Worm (Caenorhabditis elegans): ENCODE measurements around the gene klp-7.

klp-7 gene

ce11 chrIII:10820592-10821242, 15.0 kb downstream of the klp-7 start (continued):
- no peak for TF ChIP-seq ceh-44 (GFP tag; IDR thresholded peaks at IDR 0.05)
- no peak for TF ChIP-seq fkh-10 (GFP tag; optimal IDR thresholded peaks at IDR 0.05)
- TF ChIP-seq snpc-1.2 (GFP tag; IDR thresholded peaks at IDR 0.05) = no peak
- no peak for TF ChIP-seq Y105C5A.15 (GFP tag; IDR thresholded peaks at IDR 0.05)
- no peak for TF ChIP-seq cey-2 (tag; optimal IDR thresholded peaks at IDR 0.05; ENCODE audit: borderline replicate concordance, insufficient read depth)
- no peak for TF ChIP-seq ztf-11 (tag; optimal IDR thresholded peaks at IDR 0.05)
- no peak for TF ChIP-seq ceh-32 (tag; optimal IDR thresholded peaks at IDR 0.05; ENCODE audit: poor library complexity)
- no peak; the same call in 1 of the 2 replicates for TF ChIP-seq ceh-20 (GFP tag; IDR thresholded peaks at IDR 0.05)
- TF ChIP-seq unc-39 (tag; optimal IDR thresholded peaks at IDR 0.05) = no peak
- no peak for TF ChIP-seq dmd-9 (GFP tag; IDR thresholded peaks at IDR 0.05)
- no peak for TF ChIP-seq nhr-10 (tag; optimal IDR thresholded peaks at IDR 0.05)
- TF ChIP-seq mep-1 (tag; optimal IDR thresholded peaks at IDR 0.05) = no peak
- no peak for TF ChIP-seq tag-97 (GFP tag; IDR thresholded peaks at IDR 0.05)
- TF ChIP-seq set-16 (GFP tag; IDR thresholded peaks at IDR 0.05) = no peak
- no peak for TF ChIP-seq nhr-237 (tag; optimal IDR thresholded peaks at IDR 0.05)
- no peak for TF ChIP-seq D1046.2 (GFP tag; IDR thresholded peaks at IDR 0.05)
- TF ChIP-seq zip-2 (tag; optimal IDR thresholded peaks at IDR 0.05) = no peak
- TF ChIP-seq vab-7 (GFP tag; IDR thresholded peaks at IDR 0.05) = no peak
- TF ChIP-seq dve-1 (tag; optimal IDR thresholded peaks at IDR 0.05; ENCODE audit: insufficient read depth) = peak; percentile 40
- no peak for TF ChIP-seq F49E8.2 (tag; optimal IDR thresholded peaks at IDR 0.05; ENCODE audit: borderline replicate concordance)
- peak in 1 of 2 experiments; percentile 34 for TF ChIP-seq mdl-1 (tag; optimal IDR thresholded peaks at IDR 0.05)
- no peak for TF ChIP-seq R02D3.7 (tag; optimal IDR thresholded peaks at IDR 0.05)
- no peak for TF ChIP-seq lim-7 (GFP tag; IDR thresholded peaks at IDR 0.05)

- TF ChIP-seq ceh-82 (tag; optimal IDR thresholded peaks at IDR 0.05) (no peak), nhr-102 (tag; optimal IDR thresholded peaks at IDR 0.05) (peak; percentile 69), snpc-1.2 (GFP tag; IDR thresholded peaks at IDR 0.05) (no peak), nhr-28 (tag; optimal IDR thresholded peaks at IDR 0.05) (peak; percentile 69), unc-130 (GFP tag; optimal IDR thresholded peaks at IDR 0.05) (no peak), attf-4 (tag; optimal IDR thresholded peaks at IDR 0.05) (no peak), set-16 (GFP tag; IDR thresholded peaks at IDR 0.05) (no peak), nhr-11 (tag; optimal IDR thresholded peaks at IDR 0.05) (no peak), nhr-48 (tag; optimal IDR thresholded peaks at IDR 0.05) (peak; percentile 69), daf-16 (GFP tag; optimal IDR thresholded peaks at IDR 0.05) (peak in 1 of 2 experiments; percentile 45), daf-16 (tag; optimal IDR thresholded peaks at IDR 0.05) (peak; percentile 88), egl-43 (GFP tag; IDR thresholded peaks at IDR 0.05) (no peak), pqm-1 (tag; optimal IDR thresholded peaks at IDR 0.05) (peak; percentile 62), ceh-32 (tag; optimal IDR thresholded peaks at IDR 0.05; ENCODE audit: poor library complexity) (no peak), nhr-77 (tag; optimal IDR thresholded peaks at IDR 0.05) (peak; percentile 37), ceh-20 (GFP tag; IDR thresholded peaks at IDR 0.05) (0 out of 2 replicates have a peak, but pooled peaks have one; percentile 57), mxl-2 (GFP tag; conservative IDR thresholded peaks at IDR 0.05) (no peak), hlh-11 (tag; optimal IDR thresholded peaks at IDR 0.05) (peak; percentile 82), madf-9 (GFP tag; conservative IDR thresholded peaks at IDR 0.05) (no peak), ctbp-1 (GFP tag; IDR thresholded peaks at IDR 0.05) (no peak), aha-1 (tag) (no peak), ceh-28 (tag; optimal IDR thresholded peaks at IDR 0.05) (no peak), ztf-11 (tag; optimal IDR thresholded peaks at IDR 0.05) (no peak), Y75B8A.6 (GFP tag; IDR thresholded peaks at IDR 0.05) (no peak), jun-1 (tag; optimal IDR thresholded peaks at IDR 0.05) (no peak), F26F4.8 (GFP tag; conservative IDR thresholded peaks at IDR 0.05) (no peak), nhr-42 (GFP tag; IDR thresholded peaks at IDR 0.05) (no peak), nhr-76 (tag; optimal IDR thresholded peaks at IDR 0.05) (no peak), mdl-1 (tag; optimal IDR thresholded peaks at IDR 0.05) (peak in 1 of 2 experiments; percentile 15), mdt-29 (GFP tag; IDR thresholded peaks at IDR 0.05) (no peak), tra-1 (GFP tag; IDR thresholded peaks at IDR 0.05) (peak; percentile 78), php-3 (GFP tag; IDR thresholded peaks at IDR 0.05) (peak; percentile 94), zip-11 (GFP tag; IDR thresholded peaks at IDR 0.05) (no peak)
Observed at ce11 chrIII:10822494-10823113, 16.9 kb downstream of the klp-7 start.
